Worm (Caenorhabditis elegans) whole organism, L4 larva: ENCODE results near the gene ZK622.5.

ENCODE experiments used
- D1046.2 ChIP-seq: fragments of 200-800 bp; sonication (Bioruptor generic); IDR thresholded peaks from 2 replicates; pipeline ENCODE4 v1.3.6; 2022; ENCODE audit warnings: missing genetic modification characterization, missing compliant biosample characterization
- F10B5.3 ChIP-seq: sonication (generic microtip); optimal IDR thresholded peaks from 2 replicates; lab custom pipeline; 2016; ENCODE audit warnings: mild to moderate bottlenecking, missing genetic modification characterization, missing compliant biosample characterization
- F26F4.8 ChIP-seq: fragments of 200-800 bp; sonication (Bioruptor generic); conservative IDR thresholded peaks from 2 replicates; pipeline ENCODE4 v1.3.6; 2022; ENCODE audit warnings: missing genetic modification characterization, missing compliant biosample characterization
- R02D3.7 ChIP-seq: fragments of 150-350 bp; sonication (generic microtip); optimal IDR thresholded peaks from 3 replicates; lab custom pipeline; 2014; ENCODE audit warnings: missing biosample characterization, missing genetic modification characterization
- T26A8.4 ChIP-seq: fragments of 200-800 bp; sonication (Bioruptor generic); IDR thresholded peaks from 2 replicates; pipeline ENCODE4 v1.3.6; 2022; ENCODE audit warnings: missing genetic modification characterization, missing compliant biosample characterization
- Y48G9A.11 ChIP-seq: fragments of 200-800 bp; sonication (Bioruptor generic); IDR thresholded peaks from 2 replicates; pipeline ENCODE4 v1.3.6; 2022; ENCODE audit warnings: missing genetic modification reagents, missing genetic modification characterization, missing compliant biosample characterization
- Y75B8A.6 ChIP-seq: fragments of 200-800 bp; sonication (Bioruptor generic); IDR thresholded peaks from 2 replicates; pipeline ENCODE4 v1.3.6; 2022; ENCODE audit warnings: missing genetic modification reagents, missing genetic modification characterization, missing compliant biosample characterization
- aha-1 ChIP-seq: fragments of 150-350 bp; peaks from one replicate; lab custom pipeline; 2014; ENCODE audit warnings: missing biosample characterization, missing genetic modification characterization
- aly-2 ChIP-seq: sonication (generic microtip); optimal IDR thresholded peaks from 2 replicates; lab custom pipeline; 2018; ENCODE audit warnings: missing biosample characterization, missing genetic modification characterization
- arid-1 ChIP-seq: fragments of 200-800 bp; sonication (Bioruptor generic); conservative IDR thresholded peaks from 2 replicates; pipeline ENCODE4 v1.3.6; 2022; ENCODE audit warnings: missing genetic modification reagents, missing genetic modification characterization, missing compliant biosample characterization
- ceh-20 ChIP-seq: fragments of 200-800 bp; sonication (Bioruptor generic); IDR thresholded peaks from 2 replicates; pipeline ENCODE4 v1.3.6; 2022; ENCODE audit warnings: missing genetic modification reagents, missing genetic modification characterization, missing compliant biosample characterization
- ceh-28 ChIP-seq: fragments of 150-350 bp; optimal IDR thresholded peaks from 2 replicates; lab custom pipeline; 2014; ENCODE audit warnings: missing biosample characterization, missing genetic modification reagents, missing genetic modification characterization
- ceh-44 ChIP-seq: fragments of 200-800 bp; sonication (Bioruptor generic); IDR thresholded peaks from 2 replicates; pipeline ENCODE4 v1.3.6; 2022; ENCODE audit warnings: missing genetic modification reagents, missing genetic modification characterization, missing compliant biosample characterization
- ces-1 ChIP-seq: fragments of 150-350 bp; sonication (generic microtip); optimal IDR thresholded peaks from 4 replicates; lab custom pipeline; 2014; ENCODE audit warnings: missing biosample characterization, missing genetic modification reagents, missing genetic modification characterization
- cey-2 ChIP-seq: sonication (generic microtip); optimal IDR thresholded peaks from 3 replicates; lab custom pipeline; 2017; ENCODE audit warnings: missing genetic modification characterization, mild to moderate bottlenecking, missing compliant biosample characterization, antibody characterized with exemption, borderline replicate concordance; ENCODE audit not compliant: insufficient read depth
- ctbp-1 ChIP-seq: fragments of 200-800 bp; sonication (Bioruptor generic); IDR thresholded peaks from 2 replicates; pipeline ENCODE4 v1.3.6; 2022; ENCODE audit warnings: missing genetic modification reagents, missing genetic modification characterization, missing compliant biosample characterization
- daf-16 ChIP-seq, 3 experiments: sonication (generic microtip); optimal IDR thresholded peaks; 2 replicates each; lab custom pipeline; 2016 to 2017; ENCODE audit warnings: missing genetic modification characterization in 3 of 3, missing genetic modification reagents in 3 of 3, mild to moderate bottlenecking in 2 of 3, missing compliant biosample characterization in 2 of 3, missing biosample characterization in 1 of 3, moderate library complexity in 1 of 3
- daf-19 ChIP-seq: fragments of 200-800 bp; sonication (Bioruptor generic); conservative IDR thresholded peaks from 2 replicates; pipeline ENCODE4 v1.3.6; 2022; ENCODE audit warnings: missing genetic modification characterization, missing compliant biosample characterization
- dmd-8 ChIP-seq: fragments of 200-800 bp; sonication (Bioruptor generic); IDR thresholded peaks from 2 replicates; pipeline ENCODE4 v1.3.6; 2022; ENCODE audit warnings: missing genetic modification characterization, missing compliant biosample characterization
- dve-1 ChIP-seq: sonication (generic microtip); optimal IDR thresholded peaks from 2 replicates; lab custom pipeline; 2017; ENCODE audit warnings: antibody characterized with exemption, mild to moderate bottlenecking, missing genetic modification characterization, missing compliant biosample characterization; ENCODE audit not compliant: insufficient read depth
- egl-27 ChIP-seq: sonication (generic microtip); optimal IDR thresholded peaks from 3 replicates; lab custom pipeline; 2017; ENCODE audit warnings: missing biosample characterization, missing genetic modification reagents, missing genetic modification characterization
- fos-1 ChIP-seq: fragments of 150-350 bp; optimal IDR thresholded peaks from 2 replicates; lab custom pipeline; 2014; ENCODE audit warnings: missing biosample characterization, missing genetic modification characterization
- hlh-30 ChIP-seq: sonication (generic microtip); optimal IDR thresholded peaks from 2 replicates; lab custom pipeline; 2017; ENCODE audit warnings: antibody characterized with exemption, mild to moderate bottlenecking, missing genetic modification characterization, missing compliant biosample characterization; ENCODE audit not compliant: insufficient read depth
- lin-1 ChIP-seq: fragments of 200-800 bp; sonication (Bioruptor generic); IDR thresholded peaks from 2 replicates; pipeline ENCODE4 v1.3.6; 2022; ENCODE audit warnings: missing genetic modification reagents, missing genetic modification characterization, missing compliant biosample characterization
- lin-13 ChIP-seq: fragments of 150-350 bp; optimal IDR thresholded peaks from 2 replicates; lab custom pipeline; 2014; ENCODE audit warnings: missing biosample characterization, missing genetic modification reagents, missing genetic modification characterization
- lin-15B ChIP-seq: fragments of 150-350 bp; sonication (generic microtip); optimal IDR thresholded peaks from 3 replicates; lab custom pipeline; 2014; ENCODE audit warnings: missing biosample characterization, missing genetic modification characterization
- lin-38 ChIP-seq: fragments of 200-800 bp; sonication (Bioruptor generic); IDR thresholded peaks from 2 replicates; pipeline ENCODE4 v1.3.6; 2022; ENCODE audit warnings: missing genetic modification reagents, missing genetic modification characterization, missing compliant biosample characterization
- lsy-2 ChIP-seq, 2 experiments: fragments of 150-350 bp in 1 of 2; sonication (generic microtip) in 1 of 2; optimal IDR thresholded peaks; 2 replicates each; lab custom pipeline; 2014 to 2017; ENCODE audit warnings: missing biosample characterization in 2 of 2, missing genetic modification characterization in 2 of 2
- madf-5 ChIP-seq, 2 experiments: fragments of 200-800 bp; sonication (Bioruptor generic); IDR thresholded peaks; 2 replicates each; pipeline ENCODE4 v1.3.6; 2022; ENCODE audit warnings: missing compliant biosample characterization in 2 of 2, missing genetic modification characterization in 2 of 2
- mxl-2 ChIP-seq: fragments of 200-800 bp; sonication (Bioruptor generic); conservative IDR thresholded peaks from 2 replicates; pipeline ENCODE4 v1.3.6; 2022; ENCODE audit warnings: missing genetic modification reagents, missing genetic modification characterization, missing compliant biosample characterization
- nhr-237 ChIP-seq: sonication (generic microtip); optimal IDR thresholded peaks from 2 replicates; lab custom pipeline; 2017; ENCODE audit warnings: missing biosample characterization, missing genetic modification characterization
- nhr-25 ChIP-seq: sonication (generic microtip); optimal IDR thresholded peaks from 2 replicates; lab custom pipeline; 2017; ENCODE audit warnings: missing genetic modification characterization, mild to moderate bottlenecking, missing compliant biosample characterization, antibody characterized with exemption, moderate library complexity, borderline replicate concordance; ENCODE audit not compliant: insufficient read depth
- nhr-41 ChIP-seq: fragments of 200-800 bp; sonication (Bioruptor generic); IDR thresholded peaks from 2 replicates; pipeline ENCODE4 v1.3.6; 2022; ENCODE audit warnings: missing genetic modification reagents, missing genetic modification characterization, missing compliant biosample characterization
- nhr-42 ChIP-seq: fragments of 200-800 bp; sonication (Bioruptor generic); IDR thresholded peaks from 2 replicates; pipeline ENCODE4 v1.3.6; 2022; ENCODE audit warnings: missing genetic modification characterization, missing compliant biosample characterization
- nhr-6 ChIP-seq: fragments of 150-350 bp; optimal IDR thresholded peaks from 2 replicates; lab custom pipeline; 2014; ENCODE audit warnings: missing biosample characterization, missing genetic modification characterization
- rbr-2 ChIP-seq: sonication (generic microtip); optimal IDR thresholded peaks from 2 replicates; lab custom pipeline; 2016; ENCODE audit warnings: missing genotype, missing genetic modification characterization, missing compliant biosample characterization
- set-16 ChIP-seq: fragments of 200-800 bp; sonication (Bioruptor generic); IDR thresholded peaks from 2 replicates; pipeline ENCODE4 v1.3.6; 2022; ENCODE audit warnings: missing genetic modification reagents, missing genetic modification characterization, missing compliant biosample characterization
- snpc-4 ChIP-seq: fragments of 150-350 bp; optimal IDR thresholded peaks from 2 replicates; lab custom pipeline; 2014; ENCODE audit warnings: missing biosample characterization, missing genetic modification characterization
- spr-1 ChIP-seq: sonication (generic microtip); optimal IDR thresholded peaks from 2 replicates; lab custom pipeline; 2016; ENCODE audit warnings: mild to moderate bottlenecking, missing genetic modification characterization, missing compliant biosample characterization
- tra-1 ChIP-seq: fragments of 200-800 bp; sonication (Bioruptor generic); IDR thresholded peaks from 2 replicates; pipeline ENCODE4 v1.3.6; 2022; ENCODE audit warnings: missing genetic modification reagents, missing genetic modification characterization, missing compliant biosample characterization
- zfp-2 ChIP-seq: sonication (generic microtip); optimal IDR thresholded peaks from 2 replicates; lab custom pipeline; 2016; ENCODE audit warnings: mild to moderate bottlenecking, missing genetic modification characterization, missing compliant biosample characterization
- zfp-3 ChIP-seq: fragments of 200-800 bp; sonication (Bioruptor generic); conservative IDR thresholded peaks from 2 replicates; pipeline ENCODE4 v1.3.6; 2022; ENCODE audit warnings: missing genetic modification reagents, missing genetic modification characterization, missing compliant biosample characterization
- zip-11 ChIP-seq: fragments of 200-800 bp; sonication (Bioruptor generic); IDR thresholded peaks from 2 replicates; pipeline ENCODE4 v1.3.6; 2022; ENCODE audit warnings: missing genetic modification characterization, missing compliant biosample characterization
- ztf-11 ChIP-seq: fragments of 150-350 bp; optimal IDR thresholded peaks from 2 replicates; lab custom pipeline; 2014; ENCODE audit warnings: missing biosample characterization, missing genetic modification characterization

ZK622.5 gene

DNA sequence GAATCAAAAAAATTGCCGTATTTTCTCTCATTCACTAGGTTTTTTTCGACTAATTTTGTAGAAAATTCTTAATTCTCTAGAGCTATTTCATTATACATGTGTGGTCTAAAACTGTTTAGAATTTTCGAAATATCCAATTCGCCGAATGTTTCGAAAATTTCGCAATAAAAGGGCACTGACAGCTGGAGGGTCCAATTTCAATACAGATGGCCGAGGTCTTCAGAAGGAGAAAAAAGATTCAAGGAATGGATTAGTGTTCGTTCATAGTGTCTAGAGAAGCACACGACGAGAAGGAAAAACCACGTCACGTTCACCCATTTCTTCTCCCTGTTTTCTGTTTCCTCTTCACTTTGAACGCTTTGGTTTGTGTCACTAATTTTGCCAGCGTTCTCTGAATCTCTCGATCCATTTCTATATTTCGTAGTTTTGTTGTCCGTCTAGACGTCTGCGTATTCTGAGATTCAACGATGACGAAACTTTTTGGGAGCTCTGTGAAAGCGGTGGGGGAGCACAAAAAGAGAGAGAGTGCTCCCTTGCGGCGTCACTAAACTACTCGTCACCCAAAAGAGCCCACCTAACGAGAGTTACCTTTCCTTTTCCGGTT, 36.9 kb downstream of the ZK622.5 start (continued):
- peak; percentile 40 to 71 for TF ChIP-seq lsy-2 (tag; optimal IDR thresholded peaks at IDR 0.05; lab: Kevin White, UChicago)

DNA sequence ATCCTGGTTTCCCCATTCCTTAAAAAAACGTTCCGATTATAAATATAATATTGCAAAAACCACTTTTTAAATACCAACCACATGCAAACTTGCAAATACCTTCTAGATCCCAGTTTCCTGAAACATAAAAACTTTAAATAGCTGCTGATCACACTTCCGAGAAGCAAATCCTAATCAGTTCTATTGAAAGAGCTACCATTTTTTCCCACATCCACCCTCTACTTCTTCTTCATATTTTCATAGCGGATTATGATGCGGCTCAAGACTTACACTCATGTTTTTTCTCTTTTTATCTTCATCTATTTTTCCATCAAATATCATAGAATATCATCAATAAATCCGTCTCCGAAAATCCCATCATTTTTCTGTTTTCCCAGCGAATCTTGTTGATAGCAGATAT, 37.6 kb downstream of the ZK622.5 start:
- TF ChIP-seq daf-19 (no peak), arid-1 (GFP tag; lab: Robert Waterston, UW) (no peak), daf-16 (GFP tag; optimal IDR thresholded peaks at IDR 0.05; lab: Kevin White, UChicago) (peak in 1 of 2 experiments; percentile 62), daf-16 (tag; optimal IDR thresholded peaks at IDR 0.05; lab: Kevin White, UChicago) (no peak)

DNA sequence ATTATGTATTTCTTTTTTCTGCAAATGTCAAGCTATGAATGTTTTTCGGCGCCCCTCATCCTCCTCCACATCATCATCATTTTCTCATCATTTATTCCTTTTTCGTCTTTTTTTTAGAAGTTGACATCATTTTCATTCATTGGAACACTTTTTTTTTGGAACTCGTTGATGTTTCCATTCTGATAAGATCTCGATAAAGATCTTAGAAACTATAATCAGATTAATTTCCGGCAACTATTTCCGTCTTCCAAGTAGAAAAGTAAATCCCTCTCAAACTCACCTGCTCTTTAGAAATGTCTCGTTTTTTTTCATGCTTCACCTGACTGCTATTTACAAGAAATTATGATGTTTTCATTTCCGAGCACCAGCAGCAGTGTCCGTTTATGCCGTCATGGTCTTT, 39.7 kb downstream of the ZK622.5 start:
- TF ChIP-seq dve-1 (tag; lab: Kevin White, UChicago) (no peak), spr-1 (tag; lab: Kevin White, UChicago) (no peak), lin-13 (GFP tag; lab: Kevin White, UChicago) (no peak), ztf-11 (tag; lab: Kevin White, UChicago) (no peak), lsy-2 (tag; optimal IDR thresholded peaks at IDR 0.05; lab: Kevin White, UChicago) (peak in 1 of 2 experiments; percentile 24), nhr-25 (no peak), aha-1 (tag; lab: Kevin White, UChicago) (peak; percentile 76), snpc-4 (tag; lab: Kevin White, UChicago) (no peak), lin-15B (tag; lab: Kevin White, UChicago) (no peak), ceh-20 (no peak), nhr-41 (GFP tag; lab: Robert Waterston, UW) (no peak), hlh-30 (tag; lab: Kevin White, UChicago) (no peak)

DNA sequence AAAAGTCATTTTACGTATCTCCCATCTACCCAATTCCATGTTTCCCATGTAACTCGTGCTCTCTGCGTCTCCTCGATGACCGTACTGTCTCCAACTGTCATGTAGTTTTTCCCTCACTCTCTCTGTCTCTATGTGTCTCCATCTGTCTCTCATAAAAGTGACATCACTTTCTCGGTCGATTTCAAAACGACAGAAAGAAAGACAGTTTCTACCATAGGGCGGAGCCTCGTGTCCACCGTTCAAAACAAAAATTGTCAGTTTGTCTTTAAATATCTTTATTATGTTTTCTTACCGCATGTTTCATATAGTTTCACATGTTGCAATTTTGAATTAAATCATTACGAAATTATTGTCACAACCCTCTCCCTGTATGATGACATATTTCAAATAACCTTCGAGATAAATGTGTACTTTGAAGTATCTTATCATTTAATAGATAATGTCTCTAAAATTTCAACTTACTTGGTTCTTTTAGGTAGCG, 41.0 kb downstream of the ZK622.5 start:
- TF ChIP-seq mxl-2 (GFP tag; lab: Robert Waterston, UW), result no peak
- no peak for TF ChIP-seq nhr-42 (GFP tag; lab: Robert Waterston, UW)
- TF ChIP-seq ces-1 (GFP tag; lab: Kevin White, UChicago), result no peak
- TF ChIP-seq F26F4.8, result no peak
- peak; percentile 64 for TF ChIP-seq T26A8.4 (GFP tag; lab: Robert Waterston, UW)
- TF ChIP-seq cey-2 (tag; lab: Kevin White, UChicago), result peak; percentile 61
- no peak for TF ChIP-seq ctbp-1
- no peak for TF ChIP-seq zfp-2
- peak; percentile 28 for TF ChIP-seq F10B5.3 (tag; lab: Kevin White, UChicago)
- TF ChIP-seq Y48G9A.11, result no peak
- no peak for TF ChIP-seq madf-5 (GFP tag; IDR thresholded peaks at IDR 0.05; lab: Robert Waterston, UW)
- TF ChIP-seq ceh-28 (tag; lab: Kevin White, UChicago), result no peak
- TF ChIP-seq nhr-6 (tag; lab: Kevin White, UChicago), result no peak
- TF ChIP-seq zip-11 (GFP tag; lab: Robert Waterston, UW), result no peak
- no peak for TF ChIP-seq dmd-8 (GFP tag; lab: Robert Waterston, UW)
- TF ChIP-seq R02D3.7 (tag; lab: Kevin White, UChicago), result no peak
- peak; percentile 58 for TF ChIP-seq lin-1 (GFP tag; lab: Robert Waterston, UW)
- peak; percentile 89 for TF ChIP-seq tra-1 (GFP tag; lab: Robert Waterston, UW)
- TF ChIP-seq rbr-2 (tag; lab: Kevin White, UChicago), result peak; percentile 68
- TF ChIP-seq ceh-44 (GFP tag; lab: Robert Waterston, UW), result no peak
- TF ChIP-seq D1046.2 (GFP tag; lab: Robert Waterston, UW), result no peak
- no peak for TF ChIP-seq spr-1 (tag; lab: Kevin White, UChicago)
- TF ChIP-seq lin-13 (GFP tag; lab: Kevin White, UChicago), result peak; percentile 65
- no peak for TF ChIP-seq nhr-237 (tag; lab: Kevin White, UChicago)
- 0 out of 2 replicates have a peak, but pooled peaks have one; percentile 10 for TF ChIP-seq set-16 (GFP tag; lab: Robert Waterston, UW)
- TF ChIP-seq aly-2 (tag; lab: Kevin White, UChicago), result no peak
- no peak for TF ChIP-seq egl-27 (tag; lab: Kevin White, UChicago)
- TF ChIP-seq Y75B8A.6 (GFP tag; lab: Robert Waterston, UW), result no peak
- TF ChIP-seq lsy-2 (tag; optimal IDR thresholded peaks at IDR 0.05; lab: Kevin White, UChicago), result peak; percentile 67 to 86
- TF ChIP-seq zfp-3, result 0 out of 2 replicates have a peak, but pooled peaks have one; percentile 27
- TF ChIP-seq fos-1, result peak; percentile 60
- peak; percentile 36 for TF ChIP-seq lin-38 (GFP tag; lab: Robert Waterston, UW)
